Fruit fly (Drosophila melanogaster): ENCODE measurements around the gene Npc1a.

The Npc1a gene

DNA sequence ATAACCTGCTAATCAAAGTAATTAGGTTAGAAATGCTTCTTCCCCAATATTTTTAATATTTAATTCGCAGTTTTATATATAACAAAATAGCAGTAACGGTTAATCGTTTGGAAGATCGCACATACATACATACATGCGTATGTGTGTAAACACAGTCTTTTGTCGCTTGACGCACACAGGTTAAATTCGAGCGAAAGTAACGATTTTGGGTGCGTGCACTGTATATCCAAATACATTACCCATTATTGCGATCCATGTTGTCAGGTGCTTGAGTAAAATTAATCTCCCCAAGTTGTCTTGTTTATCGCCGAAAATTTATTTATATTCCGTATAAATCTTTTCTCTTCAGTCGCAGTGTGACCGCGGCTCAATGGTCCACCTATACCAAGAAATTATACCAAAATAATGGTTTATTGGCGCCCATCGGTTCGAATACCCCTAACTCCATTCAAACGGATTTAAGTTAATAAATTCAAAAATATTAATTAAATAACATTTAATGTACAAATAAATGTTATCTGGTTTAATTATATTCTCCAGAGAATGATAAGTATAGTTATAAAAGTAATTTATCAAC lies 17.0 kb downstream of the Npc1a start, which contains the start of gene CG34159 (continued):
- TF ChIP-seq phol (tag; optimal IDR thresholded peaks at IDR 0.05) (no peak), CG8765 (GFP tag; IDR thresholded peaks at IDR 0.05) (no peak)

DNA sequence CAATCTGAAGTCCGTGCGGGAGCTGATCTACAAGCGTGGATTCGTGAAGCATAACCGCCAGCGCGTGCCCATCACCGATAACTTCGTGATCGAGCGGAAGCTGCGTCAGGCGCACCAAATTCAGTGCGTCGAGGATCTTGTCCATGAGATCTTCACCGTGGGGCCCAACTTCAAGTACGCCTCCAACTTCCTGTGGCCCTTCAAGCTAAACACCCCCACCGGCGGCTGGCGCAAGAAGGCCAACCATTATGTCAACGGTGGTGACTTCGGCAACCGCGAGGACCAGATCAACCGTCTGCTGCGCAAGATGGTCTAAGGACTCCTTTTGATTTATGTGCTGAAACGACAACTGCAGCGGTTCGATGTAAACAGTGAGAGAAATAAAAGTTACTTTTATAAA lies 19.3 kb downstream of the Npc1a start:
- TF ChIP-seq CG4404 (GFP tag; IDR thresholded peaks at IDR 0.05) (no peak), CG7357 (GFP tag; IDR thresholded peaks at IDR 0.05) (0 out of 3 replicates have a peak, but pooled peaks have one; percentile 11), lov (optimal IDR thresholded peaks at IDR 0.05) (no peak), lov (GFP tag; IDR thresholded peaks at IDR 0.05) (0 out of 3 replicates have a peak, but pooled peaks have one; percentile 23), Med (GFP tag) (peak; percentile 62), Hr78 (GFP tag; optimal IDR thresholded peaks at IDR 0.05) (no peak), GATAe (GFP tag; conservative IDR thresholded peaks at IDR 0.05) (no peak), Dek (tag; optimal IDR thresholded peaks at IDR 0.05) (no peak), CG17612 (GFP tag; IDR thresholded peaks at IDR 0.05) (peak; percentile 45; the same call in 1 of the 2 replicates), nerfin-2 (GFP tag; IDR thresholded peaks at IDR 0.05; ENCODE audit: partially characterized antibody) (0 out of 2 replicates have a peak, but pooled peaks have one; percentile 35), hb (GFP tag; IDR thresholded peaks at IDR 0.05; ENCODE audit: partially characterized antibody) (0 out of 3 replicates have a peak, but pooled peaks have one; percentile 19), CG14441 (GFP tag; IDR thresholded peaks at IDR 0.05) (0 out of 2 replicates have a peak, but pooled peaks have one; percentile 10), CG18619 (GFP tag; optimal IDR thresholded peaks at IDR 0.05) (no peak), dan (GFP tag; IDR thresholded peaks at IDR 0.05) (no peak), ci (GFP tag; IDR thresholded peaks at IDR 0.05) (peak; percentile 13; the same call in 1 of the 3 replicates), CG11456 (GFP tag; IDR thresholded peaks at IDR 0.05) (peak; percentile 69; the same call in 1 of the 3 replicates), D19A (tag; optimal IDR thresholded peaks at IDR 0.05) (no peak), CG1602 (GFP tag; optimal IDR thresholded peaks at IDR 0.05) (no peak), CG16779 (GFP tag; IDR thresholded peaks at IDR 0.05) (no peak), CG16813 (GFP tag; IDR thresholded peaks at IDR 0.05; ENCODE audit: partially characterized antibody) (0 out of 3 replicates have a peak, but pooled peaks have one; percentile 9), sob (GFP tag; IDR thresholded peaks at IDR 0.05) (0 out of 2 replicates have a peak, but pooled peaks have one; percentile 44)

- TF ChIP-seq bowl (GFP tag; IDR thresholded peaks at IDR 0.05) (peak; percentile 90), CG11723 (GFP tag; optimal IDR thresholded peaks at IDR 0.05) (peak; percentile 98), bab2 (GFP tag; optimal IDR thresholded peaks at IDR 0.05) (peak; percentile 97), gfzf (GFP tag; optimal IDR thresholded peaks at IDR 0.05) (peak; percentile 77), bbx (GFP tag; IDR thresholded peaks at IDR 0.05; ENCODE audit: partially characterized antibody) (peak; percentile 94), unc-4 (GFP tag; IDR thresholded peaks at IDR 0.05; ENCODE audit: partially characterized antibody) (peak; percentile 90), chn (GFP tag; optimal IDR thresholded peaks at IDR 0.05) (peak; percentile 97), phol (tag; optimal IDR thresholded peaks at IDR 0.05) (peak; percentile 97), CG15696 (tag; optimal IDR thresholded peaks at IDR 0.05) (peak; percentile 79), org-1 (GFP tag; optimal IDR thresholded peaks at IDR 0.05) (peak; percentile 97), Chrac-16 (GFP tag; optimal IDR thresholded peaks at IDR 0.05) (peak; percentile 94), CG11093 (GFP tag; IDR thresholded peaks at IDR 0.05) (peak; percentile 72), nerfin-1 (tag; optimal IDR thresholded peaks at IDR 0.05) (peak; percentile 91), CG1024 (GFP tag; IDR thresholded peaks at IDR 0.05) (peak; percentile 94), dpn (GFP tag; optimal IDR thresholded peaks at IDR 0.05) (peak; percentile 95 to 98), NC2α (GFP tag; optimal IDR thresholded peaks at IDR 0.05) (peak; percentile 97), CG9797 (GFP tag; optimal IDR thresholded peaks at IDR 0.05) (peak; percentile 99), E2f2 (GFP tag; IDR thresholded peaks at IDR 0.05) (peak; percentile 89), HmgD (GFP tag; optimal IDR thresholded peaks at IDR 0.05) (peak; percentile 99), pho (GFP tag; optimal IDR thresholded peaks at IDR 0.05) (peak; percentile 98), ab (GFP tag; optimal IDR thresholded peaks at IDR 0.05) (peak; percentile 92), hkb (optimal IDR thresholded peaks at IDR 0.05) (peak; percentile 50), hkb (GFP tag; IDR thresholded peaks at IDR 0.05) (peak; percentile 95), lab (GFP tag; optimal IDR thresholded peaks at IDR 0.05) (peak; percentile 100), sim (GFP tag; IDR thresholded peaks at IDR 0.05) (peak; percentile 89), CG6689 (GFP tag; IDR thresholded peaks at IDR 0.05) (peak; percentile 88)
Observed at dm6 chr2L:10200847-10201246, 20.2 kb downstream of the Npc1a start, which contains the start of the genes Ripalpha and RpL7. Gene Ripalpha (minus strand): TSS chr2L:10200974. Gene RpL7 (plus strand): TSS chr2L:10201004.
